Worm (Caenorhabditis elegans) whole organism, young adult: ENCODE results near the gene zhit-1.

Experiments
- B0035.1 ChIP-seq: sonication (generic microtip); optimal IDR thresholded peaks from 2 replicates; lab custom pipeline; 2016; ENCODE audit warnings: missing genetic modification characterization, mild to moderate bottlenecking, missing compliant biosample characterization, missing genotype, missing genetic modification reagents
- F33H1.4 ChIP-seq: fragments of 200-800 bp; sonication (Bioruptor generic); IDR thresholded peaks from 2 replicates; pipeline ENCODE4 v1.3.6; 2022; ENCODE audit warnings: missing genetic modification reagents, missing genetic modification characterization, missing compliant biosample characterization
- F49E8.2 ChIP-seq: sonication (generic microtip); optimal IDR thresholded peaks from 3 replicates; lab custom pipeline; 2017; ENCODE audit warnings: missing genetic modification characterization, mild to moderate bottlenecking, missing compliant biosample characterization, antibody characterized with exemption, moderate library complexity; ENCODE audit not compliant: insufficient read depth
- ZK185.1 ChIP-seq: sonication (generic microtip); optimal IDR thresholded peaks from 2 replicates; lab custom pipeline; 2016; ENCODE audit warnings: mild to moderate bottlenecking, missing genetic modification characterization, missing compliant biosample characterization; ENCODE audit not compliant: poor library complexity, severe bottlenecking
- aptf-3 ChIP-seq: fragments of 200-800 bp; sonication (Bioruptor generic); IDR thresholded peaks from 2 replicates; pipeline ENCODE4 v1.3.6; 2022; ENCODE audit warnings: missing genetic modification characterization, missing compliant biosample characterization
- ccch-3 ChIP-seq: fragments of 200-800 bp; sonication (Bioruptor generic); optimal IDR thresholded peaks from 2 replicates; lab custom pipeline; 2018; ENCODE audit warnings: mild to moderate bottlenecking, missing genetic modification characterization, missing compliant biosample characterization
- ceh-91 ChIP-seq: fragments of 200-800 bp; sonication (Bioruptor generic); IDR thresholded peaks from 2 replicates; pipeline ENCODE4 v1.3.6; 2022; ENCODE audit warnings: missing genetic modification reagents, missing genetic modification characterization, missing compliant biosample characterization
- dox-1 ChIP-seq: fragments of 200-800 bp; sonication (Bioruptor generic); IDR thresholded peaks from 2 replicates; pipeline ENCODE4 v1.3.6; 2022; ENCODE audit warnings: missing genetic modification reagents, missing genetic modification characterization, missing compliant biosample characterization
- dpl-1 ChIP-seq: fragments of 150-350 bp; optimal IDR thresholded peaks from 2 replicates; lab custom pipeline; 2014; ENCODE audit warnings: missing biosample characterization, missing genetic modification reagents, missing genetic modification characterization
- efl-1 ChIP-seq: fragments of 150-350 bp; optimal IDR thresholded peaks from 2 replicates; lab custom pipeline; 2014; ENCODE audit warnings: missing biosample characterization, missing genetic modification reagents, missing genetic modification characterization
- egl-44 ChIP-seq: fragments of 200-800 bp; sonication (Bioruptor generic); IDR thresholded peaks from 2 replicates; pipeline ENCODE4 v1.3.6; 2022; ENCODE audit warnings: missing genetic modification reagents, missing genetic modification characterization, missing compliant biosample characterization
- him-1 ChIP-seq: sonication (generic microtip); optimal IDR thresholded peaks from 2 replicates; lab custom pipeline; 2016; ENCODE audit warnings: missing genotype, missing genetic modification reagents, missing genetic modification characterization, missing compliant biosample characterization
- hmg-1.2 ChIP-seq: fragments of 200-800 bp; sonication (Bioruptor generic); IDR thresholded peaks from 2 replicates; pipeline ENCODE4 v1.3.6; 2022; ENCODE audit warnings: missing genetic modification reagents, missing genetic modification characterization, missing compliant biosample characterization
- hrde-1 ChIP-seq: sonication (generic microtip); optimal IDR thresholded peaks from 2 replicates; lab custom pipeline; 2016; ENCODE audit warnings: missing genetic modification characterization, mild to moderate bottlenecking, missing compliant biosample characterization, moderate library complexity, missing genotype, missing genetic modification reagents, borderline replicate concordance
- lin-26 ChIP-seq: fragments of 200-800 bp; sonication (Bioruptor generic); IDR thresholded peaks from 2 replicates; pipeline ENCODE4 v1.3.6; 2022; ENCODE audit warnings: missing genetic modification reagents, missing genetic modification characterization, missing compliant biosample characterization
- lin-35 ChIP-seq, 3 experiments: fragments of 150-350 bp in 2 of 3; sonication (generic microtip) in 1 of 3; optimal IDR thresholded peaks; 2 replicates each; lab custom pipeline; 2014 to 2018; ENCODE audit warnings: missing biosample characterization in 3 of 3, missing genetic modification characterization in 3 of 3, missing genetic modification reagents in 3 of 3
- lin-40 ChIP-seq: sonication (generic microtip); optimal IDR thresholded peaks from 2 replicates; lab custom pipeline; 2016; ENCODE audit warnings: missing genetic modification characterization, mild to moderate bottlenecking, missing compliant biosample characterization, missing genotype, missing genetic modification reagents
- lin-54 ChIP-seq: fragments of 200-800 bp; sonication (Bioruptor generic); optimal IDR thresholded peaks from 2 replicates; lab custom pipeline; 2018; ENCODE audit warnings: mild to moderate bottlenecking, missing genetic modification characterization, missing compliant biosample characterization
- madf-6 ChIP-seq: fragments of 200-800 bp; sonication (Bioruptor generic); IDR thresholded peaks from 2 replicates; pipeline ENCODE4 v1.3.6; 2022; ENCODE audit warnings: missing genetic modification reagents, missing genetic modification characterization, missing compliant biosample characterization
- madf-8 ChIP-seq: fragments of 200-800 bp; sonication (Bioruptor generic); conservative IDR thresholded peaks from 2 replicates; pipeline ENCODE4 v1.3.6; 2022; ENCODE audit warnings: missing genetic modification reagents, missing genetic modification characterization, missing compliant biosample characterization
- mcd-1 ChIP-seq: fragments of 200-800 bp; sonication (Bioruptor generic); IDR thresholded peaks from 2 replicates; pipeline ENCODE4 v1.3.6; 2022; ENCODE audit warnings: missing genetic modification reagents, missing genetic modification characterization, missing compliant biosample characterization
- nhr-80 ChIP-seq: sonication (generic microtip); optimal IDR thresholded peaks from 2 replicates; lab custom pipeline; 2016; ENCODE audit warnings: missing genetic modification characterization, missing compliant biosample characterization
- pbrm-1 ChIP-seq: fragments of 200-800 bp; sonication (Bioruptor generic); IDR thresholded peaks from 2 replicates; pipeline ENCODE4 v1.3.6; 2022; ENCODE audit warnings: missing genetic modification reagents, missing genetic modification characterization, missing compliant biosample characterization
- snpc-1.1 ChIP-seq: sonication (generic microtip); optimal IDR thresholded peaks from 2 replicates; lab custom pipeline; 2017; ENCODE audit warnings: missing genetic modification characterization, mild to moderate bottlenecking, missing compliant biosample characterization, antibody characterized with exemption, moderate library complexity, missing genotype, missing genetic modification reagents; ENCODE audit not compliant: insufficient read depth
- snpc-4 ChIP-seq, 5 experiments: fragments of 150-350 bp in 1 of 5; sonication (generic microtip) in 4 of 5; optimal IDR thresholded peaks; 2 replicates each; lab custom pipeline; 2014 to 2018; ENCODE audit warnings: missing genetic modification characterization in 5 of 5, missing biosample characterization in 3 of 5, antibody characterized with exemption in 2 of 5, mild to moderate bottlenecking in 2 of 5, missing compliant biosample characterization in 2 of 5, missing genotype in 2 of 5, moderate library complexity in 2 of 5, missing genetic modification reagents in 1 of 5
- tbx-9 ChIP-seq: sonication (generic microtip); optimal IDR thresholded peaks from 2 replicates; lab custom pipeline; 2016; ENCODE audit warnings: borderline replicate concordance, missing genetic modification characterization, inconsistent platforms, missing compliant biosample characterization
- ztf-3 ChIP-seq: fragments of 200-800 bp; sonication (Bioruptor generic); optimal IDR thresholded peaks from 2 replicates; lab custom pipeline; 2018; ENCODE audit warnings: mild to moderate bottlenecking, missing genetic modification characterization, missing compliant biosample characterization

The zhit-1 gene

DNA sequence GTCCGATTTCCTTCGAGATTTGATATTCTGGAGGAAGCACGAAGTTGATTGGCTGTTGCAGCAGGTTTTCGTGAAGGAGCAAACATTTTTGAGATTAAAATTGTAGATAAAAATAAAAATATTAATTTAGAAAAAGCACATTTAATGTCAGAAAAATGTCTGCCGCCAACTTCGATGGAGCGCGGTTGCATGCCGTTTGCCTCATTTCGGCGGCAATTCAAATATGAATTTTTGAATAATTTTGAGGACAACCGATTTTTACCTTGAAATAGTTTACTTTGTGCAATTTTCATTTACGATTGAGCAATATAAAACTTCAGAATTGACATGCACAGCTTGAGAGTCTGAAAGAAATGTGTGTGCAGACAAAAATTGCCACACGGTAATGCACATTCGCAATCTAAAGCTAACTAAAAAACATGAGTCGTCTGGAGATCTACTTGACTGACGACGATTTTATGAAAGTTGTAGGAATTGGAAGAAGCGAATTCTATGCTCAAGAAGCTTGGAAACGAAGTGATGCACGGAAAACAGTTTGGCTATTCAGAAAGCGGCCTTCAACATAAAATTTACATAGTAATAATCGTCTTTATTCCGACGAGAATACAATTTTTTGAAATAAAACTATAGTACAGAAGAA, at the start of gene zhit-1:
Gene zhit-1, minus strand, starts transcription at position 161 of the 640 bp plus-strand sequence.
- peak; percentile 24 for TF ChIP-seq snpc-1.1
- TF ChIP-seq efl-1: peak; percentile 79
- peak; percentile 25 for TF ChIP-seq him-1
- no peak for TF ChIP-seq aptf-3 (GFP tag; lab: Robert Waterston, UW)
- peak in 2 of 3 experiments; percentile 60 to 73 for TF ChIP-seq lin-35 (GFP tag; optimal IDR thresholded peaks at IDR 0.05; lab: Kevin White, UChicago)
- TF ChIP-seq dpl-1 (GFP tag; lab: Kevin White, UChicago): peak; percentile 65
- peak; percentile 37 for TF ChIP-seq madf-6 (GFP tag; lab: Robert Waterston, UW)
- peak; percentile 8 for TF ChIP-seq snpc-4 (GFP tag; optimal IDR thresholded peaks at IDR 0.05; lab: Kevin White, UChicago)
- peak; percentile 61 to 73 (median 66) for TF ChIP-seq snpc-4 (tag; optimal IDR thresholded peaks at IDR 0.05; lab: Kevin White, UChicago)
- no peak for TF ChIP-seq tbx-9 (tag; lab: Kevin White, UChicago)
- 0 out of 2 replicates have a peak, but pooled peaks have one; percentile 20 for TF ChIP-seq hmg-1.2 (GFP tag; lab: Robert Waterston, UW)
- TF ChIP-seq lin-54 (GFP tag; lab: Kevin White, UChicago): peak; percentile 90
- TF ChIP-seq ccch-3 (GFP tag; lab: Kevin White, UChicago): no peak
- no peak for TF ChIP-seq ztf-3 (GFP tag; lab: Kevin White, UChicago)
- peak; percentile 87 for TF ChIP-seq mcd-1 (GFP tag; lab: Robert Waterston, UW)

DNA sequence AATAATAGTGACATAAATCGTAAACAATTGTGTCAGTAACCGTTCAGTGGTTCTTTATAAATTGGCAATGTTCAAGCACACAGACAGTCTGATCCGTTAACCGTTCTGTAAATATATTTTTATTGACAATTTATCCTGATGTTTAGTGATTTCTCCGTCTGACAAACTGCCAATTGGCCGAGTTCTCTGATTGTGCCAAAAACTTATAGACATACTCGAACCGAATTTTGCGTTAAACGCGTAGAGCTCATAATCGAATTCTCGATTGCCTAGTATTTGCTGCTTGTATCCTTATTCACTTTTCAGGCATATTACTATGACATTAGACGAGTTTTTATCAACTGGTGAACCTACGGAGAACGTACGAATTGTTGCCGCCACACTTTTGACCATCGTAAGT, 47.8 kb upstream of the zhit-1 start, which contains the start of gene srx-117:
Gene srx-117, plus strand, starts transcription at position 301 of the 400 bp plus-strand sequence.
- TF ChIP-seq lin-26 (GFP tag; lab: Robert Waterston, UW): no peak
- no peak for TF ChIP-seq B0035.1 (tag; lab: Kevin White, UChicago)
- TF ChIP-seq, all 124 proteins: peak for 0

DNA sequence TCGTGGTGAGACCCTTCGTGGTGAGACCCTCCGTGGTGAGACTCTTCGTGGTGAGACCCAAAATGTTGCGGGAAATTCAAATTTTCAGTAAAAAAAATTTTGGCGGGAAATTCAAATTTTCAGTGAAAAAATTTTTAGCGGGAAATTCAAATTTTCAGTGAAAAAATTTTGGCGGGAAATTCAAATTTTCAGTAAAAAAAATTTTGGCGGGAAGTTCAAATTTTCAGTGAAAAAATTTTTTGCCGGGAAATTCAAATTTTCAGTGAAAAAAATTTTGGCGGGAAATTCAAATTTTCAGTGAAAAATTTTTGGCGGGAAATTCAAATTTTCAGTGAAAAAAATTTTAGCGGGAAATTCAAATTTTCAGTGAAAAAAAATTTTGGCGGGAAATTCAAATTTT, 43.7 kb upstream of the zhit-1 start:
- peak; percentile 39; the same call in 1 of the 2 replicates for TF ChIP-seq ceh-91 (GFP tag; lab: Robert Waterston, UW)
- 0 out of 2 replicates have a peak, but pooled peaks have one; percentile 29 for TF ChIP-seq madf-8 (GFP tag; lab: Robert Waterston, UW)
- peak; percentile 66 for TF ChIP-seq F33H1.4 (GFP tag; lab: Robert Waterston, UW)
- TF ChIP-seq, all 124 proteins: peak for 3; not testable (repeated sequence) for 121

DNA sequence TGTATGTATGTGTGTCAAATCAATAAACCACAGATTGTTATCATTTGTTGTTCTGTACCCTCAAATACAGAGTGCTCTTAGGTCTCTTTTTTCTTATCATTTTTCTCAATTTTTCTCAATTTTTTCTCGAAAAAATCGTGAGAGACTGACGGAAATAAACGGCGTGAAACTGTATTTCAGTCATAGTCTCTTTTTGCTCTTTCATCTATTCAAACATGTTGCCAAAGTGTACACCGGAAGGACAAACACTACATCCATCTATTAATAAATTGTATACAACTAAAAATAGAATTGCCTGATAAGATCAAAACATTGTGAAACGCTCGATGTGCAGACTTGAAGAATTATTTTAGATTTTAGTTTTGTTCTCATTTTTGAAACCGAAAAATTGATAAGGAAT, 38.1 kb upstream of the zhit-1 start:
- peak; percentile 38 for TF ChIP-seq nhr-80
- TF ChIP-seq lin-54 (GFP tag; lab: Kevin White, UChicago): no peak
- TF ChIP-seq egl-44 (GFP tag; lab: Robert Waterston, UW): no peak
- no peak for TF ChIP-seq dpl-1 (GFP tag; lab: Kevin White, UChicago)
- TF ChIP-seq F49E8.2 (tag; lab: Kevin White, UChicago): no peak

DNA sequence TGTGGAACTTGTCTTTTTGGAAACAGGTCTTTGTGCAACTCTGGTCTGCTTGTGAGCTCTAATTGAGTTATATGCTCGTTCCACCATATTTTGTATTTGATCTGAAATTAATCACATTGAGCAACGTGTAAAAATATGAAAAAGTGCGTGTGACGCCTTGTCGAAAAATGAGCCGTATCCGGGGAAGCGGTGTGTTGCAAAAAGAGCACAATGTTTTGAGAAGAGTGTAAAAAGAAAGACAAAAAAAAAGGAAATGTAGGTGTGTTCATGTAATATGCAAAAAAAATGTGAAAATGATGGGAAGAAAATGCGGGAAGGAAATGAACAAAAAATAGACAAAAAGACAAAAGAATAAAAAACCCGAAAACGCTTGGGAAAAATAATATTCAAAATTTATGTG, 34.4 kb upstream of the zhit-1 start, which contains the start of gene acy-4:
Gene acy-4, minus strand, starts transcription at position 101 of the 400 bp plus-strand sequence.
- TF ChIP-seq ZK185.1 (tag; lab: Kevin White, UChicago): no peak
- no peak for TF ChIP-seq hrde-1
- TF ChIP-seq lin-40 (tag; lab: Kevin White, UChicago): no peak
- no peak for TF ChIP-seq dox-1
- no peak for TF ChIP-seq pbrm-1 (GFP tag; lab: Robert Waterston, UW)
